Fruit fly (Drosophila melanogaster): ENCODE data around the gene CG12605.

Gene CG12605

dm6 chr3L:3952468-3952867, 12.1 kb downstream of the CG12605 start, which contains the start of gene CG14984 (continued):
- TF ChIP-seq TFAM (GFP tag; optimal IDR thresholded peaks at IDR 0.05) (no peak), bab2 (GFP tag; optimal IDR thresholded peaks at IDR 0.05) (peak; percentile 7), CG12942 (GFP tag; optimal IDR thresholded peaks at IDR 0.05) (no peak), Myb (GFP tag; optimal IDR thresholded peaks at IDR 0.05) (no peak), CG4328 (GFP tag; optimal IDR thresholded peaks at IDR 0.05) (no peak), CG5245 (GFP tag; optimal IDR thresholded peaks at IDR 0.05) (no peak), cg (GFP tag; optimal IDR thresholded peaks at IDR 0.05) (no peak), cwo (GFP tag; optimal IDR thresholded peaks at IDR 0.05) (peak; percentile 63), CG11456 (GFP tag; IDR thresholded peaks at IDR 0.05) (peak; percentile 71; the same call in 2 of the 3 replicates), CG30403 (GFP tag; optimal IDR thresholded peaks at IDR 0.05) (peak; percentile 27), tup (GFP tag; optimal IDR thresholded peaks at IDR 0.05) (no peak), Hey (tag; optimal IDR thresholded peaks at IDR 0.05) (no peak), Blimp-1 (GFP tag; optimal IDR thresholded peaks at IDR 0.05) (peak; percentile 21), CG3726 (GFP tag; IDR thresholded peaks at IDR 0.05) (no peak), CG7271 (tag; optimal IDR thresholded peaks at IDR 0.05) (no peak), CG43689 (GFP tag; IDR thresholded peaks at IDR 0.05) (no peak), vnd (GFP tag; IDR thresholded peaks at IDR 0.05; ENCODE audit: partially characterized antibody) (no peak), cato (GFP tag; optimal IDR thresholded peaks at IDR 0.05; ENCODE audit: borderline replicate concordance) (no peak), CG6813 (GFP tag; optimal IDR thresholded peaks at IDR 0.05) (peak; percentile 34), pho (GFP tag; optimal IDR thresholded peaks at IDR 0.05) (peak; percentile 28), inv (GFP tag; IDR thresholded peaks at IDR 0.05; ENCODE audit: partially characterized antibody) (no peak), nerfin-2 (GFP tag; IDR thresholded peaks at IDR 0.05; ENCODE audit: partially characterized antibody) (no peak), cas (GFP tag; IDR thresholded peaks at IDR 0.05) (0 out of 2 replicates have a peak, but pooled peaks have one; percentile 27), CG8089 (GFP tag; optimal IDR thresholded peaks at IDR 0.05) (no peak), ase (GFP tag; IDR thresholded peaks at IDR 0.05) (no peak; the same call in 2 of the 3 replicates), CG14860 (GFP tag; IDR thresholded peaks at IDR 0.05; ENCODE audit: partially characterized antibody) (no peak), gem (tag; optimal IDR thresholded peaks at IDR 0.05) (peak; percentile 38), klu (GFP tag; IDR thresholded peaks at IDR 0.05) (peak; percentile 61), CG5953 (GFP tag; IDR thresholded peaks at IDR 0.05) (no peak), HHEX (GFP tag; optimal IDR thresholded peaks at IDR 0.05) (peak; percentile 62), Sox102F (GFP tag; optimal IDR thresholded peaks at IDR 0.05) (peak; percentile 12), CG3838 (GFP tag; optimal IDR thresholded peaks at IDR 0.05) (no peak), CG15073 (GFP tag; optimal IDR thresholded peaks at IDR 0.05) (no peak), Xrp1 (GFP tag; IDR thresholded peaks at IDR 0.05) (peak; percentile 34; the same call in 1 of the 2 replicates), tna (GFP tag; IDR thresholded peaks at IDR 0.05; ENCODE audit: partially characterized antibody) (no peak), CG10209 (GFP tag; optimal IDR thresholded peaks at IDR 0.05) (no peak), Camta (GFP tag; optimal IDR thresholded peaks at IDR 0.05) (no peak), twi (tag; optimal IDR thresholded peaks at IDR 0.05) (no peak), dysf (GFP tag; IDR thresholded peaks at IDR 0.05) (peak; percentile 74; the same call in 2 of the 3 replicates), tio (GFP tag; optimal IDR thresholded peaks at IDR 0.05) (peak; percentile 3), CG18764 (GFP tag; optimal IDR thresholded peaks at IDR 0.05) (peak; percentile 14), CG12104 (GFP tag; optimal IDR thresholded peaks at IDR 0.05) (no peak), Ets97D (GFP tag; optimal IDR thresholded peaks at IDR 0.05) (no peak), CG1602 (GFP tag; optimal IDR thresholded peaks at IDR 0.05) (no peak), ato (GFP tag; IDR thresholded peaks at IDR 0.05; ENCODE audit: partially characterized antibody) (no peak), zfh2 (GFP tag; optimal IDR thresholded peaks at IDR 0.05) (peak; percentile 54), CG8388 (GFP tag; optimal IDR thresholded peaks at IDR 0.05) (no peak), Bteb2 (GFP tag; optimal IDR thresholded peaks at IDR 0.05) (peak; percentile 20), Mrtf (GFP tag; IDR thresholded peaks at IDR 0.05) (no peak), onecut (GFP tag; IDR thresholded peaks at IDR 0.05) (no peak), CG7987 (GFP tag; optimal IDR thresholded peaks at IDR 0.05) (no peak)
